Worm (Caenorhabditis elegans) whole organism, L1 larva: ENCODE data around the gene F56F11.1.

ENCODE experiments used
- pag-3 ChIP-seq: sonication (generic microtip); optimal IDR thresholded peaks from 2 replicates; lab custom pipeline; 2017; ENCODE audit warnings: missing genetic modification characterization, mild to moderate bottlenecking, missing compliant biosample characterization, antibody characterized with exemption, borderline replicate concordance; ENCODE audit not compliant: insufficient read depth
- sptf-1 ChIP-seq: fragments of 150-350 bp; optimal IDR thresholded peaks from 2 replicates; lab custom pipeline; 2014; ENCODE audit warnings: missing biosample characterization, missing genetic modification characterization

DNA sequence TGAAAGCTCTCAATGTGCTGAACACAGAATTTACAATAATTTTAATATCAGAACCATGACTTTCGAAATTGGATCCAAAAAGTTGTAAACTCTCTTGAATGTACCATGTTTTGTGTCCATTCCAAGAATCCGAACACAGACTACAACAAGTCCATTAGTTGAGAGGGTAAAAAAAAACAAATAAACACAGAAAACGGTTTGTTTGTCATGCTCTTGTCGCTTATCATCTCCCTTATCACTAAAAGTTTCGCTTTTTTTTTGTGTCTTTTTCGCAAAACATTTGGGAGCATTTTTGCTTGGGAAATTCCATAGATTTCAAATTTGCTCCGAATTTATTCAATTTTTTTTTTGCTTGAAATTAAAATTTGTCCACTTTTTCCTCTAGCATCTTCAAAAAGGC, 22.0 kb upstream of the F56F11.1 start:
- no peak for TF ChIP-seq sptf-1
- no peak for TF ChIP-seq pag-3 (tag; lab: Kevin White, UChicago)
